Worm (Caenorhabditis elegans): ENCODE data around the gene srbc-60.

DNA sequence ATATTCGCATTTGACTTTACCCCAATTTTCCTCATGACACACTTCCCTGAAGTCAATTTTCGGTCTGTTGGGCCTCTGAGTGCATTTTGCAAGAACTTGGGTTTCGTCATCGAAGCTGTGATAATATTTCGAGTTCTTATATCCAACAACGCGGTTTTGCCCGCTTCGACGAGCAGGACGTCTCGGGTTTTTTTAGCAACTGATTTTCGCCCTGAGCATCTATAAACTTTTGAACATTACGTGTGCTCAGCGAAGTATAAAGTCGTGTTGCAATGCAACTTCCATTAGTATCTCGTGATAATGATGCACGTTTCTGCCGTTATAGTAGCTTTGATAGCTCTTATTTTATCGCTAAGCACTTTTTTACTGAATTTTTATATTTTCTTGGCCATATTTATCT, at the start of gene srbc-60:
- no peak for TF ChIP-seq madf-8 (GFP tag; conservative IDR thresholded peaks at IDR 0.05)
- TF ChIP-seq die-1 (tag; optimal IDR thresholded peaks at IDR 0.05) = no peak
- TF ChIP-seq cebp-1 (GFP tag; IDR thresholded peaks at IDR 0.05) = no peak
- TF ChIP-seq cebp-1 (tag; optimal IDR thresholded peaks at IDR 0.05) = no peak
- no peak for TF ChIP-seq ceh-27 (GFP tag; optimal IDR thresholded peaks at IDR 0.05)
- no peak for TF ChIP-seq nhr-120 (GFP tag; IDR thresholded peaks at IDR 0.05)
- no peak for TF ChIP-seq rpc-1 (optimal IDR thresholded peaks at IDR 0.05)
- TF ChIP-seq rpc-1 (tag; optimal IDR thresholded peaks at IDR 0.05) = no peak
- no peak for TF ChIP-seq B0019.2 (GFP tag; conservative IDR thresholded peaks at IDR 0.05)
- no peak for TF ChIP-seq unc-130 (GFP tag; optimal IDR thresholded peaks at IDR 0.05)
- no peak for TF ChIP-seq lsy-27 (tag; optimal IDR thresholded peaks at IDR 0.05; ENCODE audit: borderline replicate concordance, insufficient read depth)
- no peak for TF ChIP-seq zim-3 (tag; optimal IDR thresholded peaks at IDR 0.05)
- TF ChIP-seq pbrm-1 (GFP tag; IDR thresholded peaks at IDR 0.05) = no peak
- no peak for TF ChIP-seq snpc-1.3 (tag; optimal IDR thresholded peaks at IDR 0.05; ENCODE audit: insufficient read depth)
- no peak for TF ChIP-seq unc-62 (GFP tag; optimal IDR thresholded peaks at IDR 0.05)

All from whole organism, young adult.